Worm (Caenorhabditis elegans) whole organism, early embryonic: ENCODE data around the gene bca-1.

Source experiments
- F13C5.2 ChIP-seq: sonication (generic microtip); optimal IDR thresholded peaks from 2 replicates; lab custom pipeline; 2017; ENCODE audit warnings: mild to moderate bottlenecking, missing genetic modification characterization, inconsistent platforms, missing compliant biosample characterization
- ama-1 ChIP-seq: fragments of 150-350 bp; optimal IDR thresholded peaks from 2 replicates; lab custom pipeline; 2014
- sea-1 ChIP-seq: fragments of 200-800 bp; sonication (Bioruptor generic); conservative IDR thresholded peaks from 2 replicates; pipeline ENCODE4 v1.3.6; 2022; ENCODE audit warnings: missing genetic modification characterization, missing compliant biosample characterization

ce11 chrX:6245499-6245898 is 41.0 kb upstream of the bca-1 start:
- TF ChIP-seq ama-1 (lab: Kevin White, UChicago) (no peak), F13C5.2 (tag; lab: Kevin White, UChicago) (no peak), sea-1 (GFP tag; lab: Robert Waterston, UW) (no peak)
